In the genomic region with DNA sequence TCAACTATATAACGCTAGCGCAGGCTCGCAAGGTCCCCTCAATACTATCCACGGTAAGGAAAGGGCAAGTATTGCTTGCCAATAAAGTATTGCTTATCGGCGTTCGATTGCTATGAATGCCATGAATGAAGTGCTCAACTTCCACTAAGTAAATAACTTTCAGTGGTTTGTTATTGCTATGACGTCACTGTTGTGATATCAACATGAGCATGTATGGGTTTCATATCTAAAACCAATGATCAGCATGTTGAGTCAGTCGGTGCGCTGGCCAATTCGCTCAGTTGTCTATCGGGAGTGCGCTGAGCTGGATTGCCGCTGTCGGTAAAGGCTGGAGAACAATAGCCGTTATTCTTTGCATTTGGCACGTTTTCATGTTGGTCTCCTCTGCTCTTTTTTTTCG, we compare ENCODE assay signal across 3 fruit fly cellular contexts.
TF ChIP-seq lines count a peak whose summit lies in the region.

No protein-coding gene starts in this region.

- TF ChIP-seq CTCF in whole organism, embryonic (GFP tag; optimal IDR thresholded peaks at IDR 0.05; lab: Kevin White, UChicago) = no peak

TF ChIP-seq in whole organism, adult, 20 proteins besides CTCF, POLR2A, EP300 and RAD21:
- TF ChIP-seq Clk (GFP tag; optimal IDR thresholded peaks at IDR 0.05; lab: Kevin White, UChicago) (no peak), CG5204 (GFP tag; optimal IDR thresholded peaks at IDR 0.05; lab: Kevin White, UChicago) (no peak), tj (GFP tag; optimal IDR thresholded peaks at IDR 0.05; lab: Kevin White, UChicago) (no peak), Mnt (GFP tag; optimal IDR thresholded peaks at IDR 0.05; lab: Kevin White, UChicago) (peak; percentile 7), bab1 (GFP tag; optimal IDR thresholded peaks at IDR 0.05; lab: Kevin White, UChicago) (peak; percentile 26), CG7101 (tag; optimal IDR thresholded peaks at IDR 0.05; lab: Kevin White, UChicago) (peak; percentile 4), cic (GFP tag; optimal IDR thresholded peaks at IDR 0.05; lab: Kevin White, UChicago) (peak; percentile 87)

TF ChIP-seq in whole organism, embryonic, 481 proteins besides CTCF, POLR2A, EP300 and RAD21 (continues in another document):
- TF ChIP-seq Adf1 (GFP tag; IDR thresholded peaks at IDR 0.05; lab: Robert Waterston, UW) (no peak), Trl (optimal IDR thresholded peaks at IDR 0.05; lab: Kevin White, UChicago) (no peak), Trl (GFP tag; optimal IDR thresholded peaks at IDR 0.05; lab: Kevin White, UChicago) (no peak), CG6813 (GFP tag; optimal IDR thresholded peaks at IDR 0.05; lab: Kevin White, UChicago) (no peak), CG17359 (tag; optimal IDR thresholded peaks at IDR 0.05; lab: Kevin White, UChicago) (no peak), CG34376 (GFP tag; optimal IDR thresholded peaks at IDR 0.05; lab: Kevin White, UChicago) (peak; percentile 76), HmgD (GFP tag; optimal IDR thresholded peaks at IDR 0.05; lab: Kevin White, UChicago) (no peak), CG4404 (GFP tag; IDR thresholded peaks at IDR 0.05; lab: Robert Waterston, UW) (no peak), CG10543 (GFP tag; optimal IDR thresholded peaks at IDR 0.05; lab: Kevin White, UChicago) (peak; percentile 18), E2f2 (GFP tag; IDR thresholded peaks at IDR 0.05; lab: Robert Waterston, UW) (no peak), Blimp-1 (GFP tag; optimal IDR thresholded peaks at IDR 0.05; lab: Kevin White, UChicago) (no peak), cwo (GFP tag; optimal IDR thresholded peaks at IDR 0.05; lab: Kevin White, UChicago) (peak; percentile 47), CG10209 (GFP tag; optimal IDR thresholded peaks at IDR 0.05; lab: Kevin White, UChicago) (no peak), BtbVII (GFP tag; optimal IDR thresholded peaks at IDR 0.05; lab: Kevin White, UChicago) (peak; percentile 95), tio (GFP tag; optimal IDR thresholded peaks at IDR 0.05; lab: Kevin White, UChicago) (no peak), Nf-YC (tag; optimal IDR thresholded peaks at IDR 0.05; lab: Kevin White, UChicago) (peak; percentile 54), Bdp1 (GFP tag; optimal IDR thresholded peaks at IDR 0.05; lab: Kevin White, UChicago) (no peak), cg (GFP tag; optimal IDR thresholded peaks at IDR 0.05; lab: Kevin White, UChicago) (peak; percentile 20), z (GFP tag; IDR thresholded peaks at IDR 0.05; lab: Robert Waterston, UW) (0 out of 3 replicates have a peak, but pooled peaks have one; percentile 42), hth (optimal IDR thresholded peaks at IDR 0.05; lab: Kevin White, UChicago) (no peak), aop (GFP tag; IDR thresholded peaks at IDR 0.05; lab: Robert Waterston, UW) (no peak), MESR4 (GFP tag; optimal IDR thresholded peaks at IDR 0.05; lab: Kevin White, UChicago) (no peak), Dip2 (GFP tag; IDR thresholded peaks at IDR 0.05; lab: Robert Waterston, UW) (no peak), lilli (GFP tag; optimal IDR thresholded peaks at IDR 0.05; lab: Kevin White, UChicago) (no peak), H15 (GFP tag; IDR thresholded peaks at IDR 0.05; lab: Robert Waterston, UW) (no peak), schlank (tag; optimal IDR thresholded peaks at IDR 0.05; lab: Kevin White, UChicago) (no peak), CG6175 (GFP tag; IDR thresholded peaks at IDR 0.05; lab: Robert Waterston, UW) (no peak), pum (GFP tag; optimal IDR thresholded peaks at IDR 0.05; lab: Kevin White, UChicago) (no peak), Dek (tag; optimal IDR thresholded peaks at IDR 0.05; lab: Kevin White, UChicago) (no peak), Meics (GFP tag; optimal IDR thresholded peaks at IDR 0.05; lab: Kevin White, UChicago) (no peak), mirr (GFP tag; optimal IDR thresholded peaks at IDR 0.05; lab: Kevin White, UChicago) (peak; percentile 77), Hr51 (GFP tag; optimal IDR thresholded peaks at IDR 0.05; lab: Kevin White, UChicago) (no peak), grn (GFP tag; optimal IDR thresholded peaks at IDR 0.05; lab: Kevin White, UChicago) (peak; percentile 64), CG11085 (GFP tag; IDR thresholded peaks at IDR 0.05; lab: Robert Waterston, UW) (no peak), CG12744 (GFP tag; optimal IDR thresholded peaks at IDR 0.05; lab: Kevin White, UChicago) (no peak), CG16779 (GFP tag; IDR thresholded peaks at IDR 0.05; lab: Robert Waterston, UW) (no peak), CG42726 (GFP tag; IDR thresholded peaks at IDR 0.05; lab: Robert Waterston, UW; ENCODE audit: partially characterized antibody) (no peak), Stat92E (GFP tag; optimal IDR thresholded peaks at IDR 0.05; lab: Kevin White, UChicago) (no peak), sd (tag; optimal IDR thresholded peaks at IDR 0.05; lab: Kevin White, UChicago) (peak; percentile 32), Fer1 (GFP tag; optimal IDR thresholded peaks at IDR 0.05; lab: Kevin White, UChicago) (peak; percentile 1), sug (tag; optimal IDR thresholded peaks at IDR 0.05; lab: Kevin White, UChicago) (peak; percentile 43), CG17361 (GFP tag; IDR thresholded peaks at IDR 0.05; lab: Robert Waterston, UW) (no peak)

TF ChIP-seq in whole organism, prepupa, 60 proteins besides CTCF, POLR2A, EP300 and RAD21:
- peak; percentile 76 for TF ChIP-seq fkh (GFP tag; optimal IDR thresholded peaks at IDR 0.05; lab: Kevin White, UChicago)
- no peak for TF ChIP-seq esn (GFP tag; optimal IDR thresholded peaks at IDR 0.05; lab: Kevin White, UChicago)
